Fruit fly (Drosophila melanogaster) whole organism, embryonic: ENCODE data around the gene Hr38.

Experiments
- ATbp ChIP-seq: fragments of 200-800 bp; sonication (Bioruptor generic); optimal IDR thresholded peaks from 2 replicates; lab custom pipeline; 2017; ENCODE audit warnings: missing biosample characterization, mild to moderate bottlenecking, missing genetic modification characterization, missing genetic modification reagents
- Bdp1 ChIP-seq: fragments of 200-800 bp; sonication (Bioruptor generic); optimal IDR thresholded peaks from 3 replicates; lab custom pipeline; 2016; ENCODE audit warnings: missing biosample characterization, missing genetic modification characterization
- CG10147 ChIP-seq: fragments of 200-800 bp; sonication (Bioruptor generic); optimal IDR thresholded peaks from 2 replicates; lab custom pipeline; 2019; ENCODE audit warnings: missing biosample characterization, mild to moderate bottlenecking, missing genetic modification characterization, moderate library complexity
- CG10267 ChIP-seq: fragments of 200-800 bp; sonication (Bioruptor generic); optimal IDR thresholded peaks from 2 replicates; lab custom pipeline; 2018; ENCODE audit warnings: missing biosample characterization, mild to moderate bottlenecking, missing genetic modification characterization, moderate library complexity
- CG12659 ChIP-seq: fragments of 200-800 bp; sonication (Bioruptor generic); optimal IDR thresholded peaks from 3 replicates; lab custom pipeline; 2017; ENCODE audit warnings: mild to moderate bottlenecking, missing biosample characterization, missing genetic modification reagents, missing genetic modification characterization
- CG12769 ChIP-seq: fragments of 200-800 bp; sonication (Bioruptor generic); optimal IDR thresholded peaks from 2 replicates; lab custom pipeline; 2019; ENCODE audit warnings: missing biosample characterization, mild to moderate bottlenecking, missing genetic modification characterization, moderate library complexity
- CG13296 ChIP-seq: fragments of 200-800 bp; sonication (Bioruptor generic); optimal IDR thresholded peaks from 3 replicates; lab custom pipeline; 2018; ENCODE audit warnings: missing biosample characterization, mild to moderate bottlenecking, missing genetic modification characterization
- CG13624 ChIP-seq: fragments of 200-800 bp; sonication (Bioruptor generic); optimal IDR thresholded peaks from 2 replicates; lab custom pipeline; 2016; ENCODE audit warnings: missing biosample characterization, missing genetic modification characterization
- CG14860 ChIP-seq: fragments of 200-800 bp; sonication (Bioruptor generic); IDR thresholded peaks from 3 replicates; pipeline ENCODE4 v1.3.6; 2022; ENCODE audit warnings: missing biosample characterization, missing genetic modification characterization; ENCODE audit not compliant: partially characterized antibody
- CG15479 ChIP-seq: fragments of 200-800 bp; sonication (Bioruptor generic); optimal IDR thresholded peaks from 3 replicates; lab custom pipeline; 2019; ENCODE audit warnings: missing biosample characterization, mild to moderate bottlenecking, missing genetic modification characterization, moderate library complexity
- CG1603 ChIP-seq: fragments of 200-800 bp; sonication (Bioruptor generic); optimal IDR thresholded peaks from 2 replicates; lab custom pipeline; 2019; ENCODE audit warnings: missing biosample characterization, mild to moderate bottlenecking, missing genetic modification characterization, moderate library complexity
- CG17568 ChIP-seq: fragments of 200-800 bp; sonication (Bioruptor generic); optimal IDR thresholded peaks from 2 replicates; lab custom pipeline; 2018; ENCODE audit warnings: missing biosample characterization, mild to moderate bottlenecking, missing genetic modification characterization, moderate library complexity
- CG18764 ChIP-seq: fragments of 200-800 bp; sonication (Bioruptor generic); optimal IDR thresholded peaks from 3 replicates; lab custom pipeline; 2016; ENCODE audit warnings: missing biosample characterization, missing genetic modification characterization
- CG2889 ChIP-seq: fragments of 200-800 bp; sonication (Bioruptor generic); IDR thresholded peaks from 3 replicates; pipeline ENCODE4 v1.3.6; 2022; ENCODE audit warnings: missing biosample characterization, missing genetic modification characterization
- CG3065 ChIP-seq: fragments of 200-800 bp; sonication (Bioruptor generic); optimal IDR thresholded peaks from 2 replicates; lab custom pipeline; 2016; ENCODE audit warnings: missing biosample characterization, missing genetic modification characterization
- CG32532 ChIP-seq: fragments of 200-800 bp; sonication (Bioruptor generic); IDR thresholded peaks from 2 replicates; pipeline ENCODE4 v1.3.6; 2022; ENCODE audit warnings: missing biosample characterization, missing genetic modification characterization
- CG3838 ChIP-seq: fragments of 200-800 bp; sonication (Bioruptor generic); optimal IDR thresholded peaks from 3 replicates; lab custom pipeline; 2016; ENCODE audit warnings: missing biosample characterization, missing genetic modification characterization
- CG42726 ChIP-seq: fragments of 200-800 bp; sonication (Bioruptor generic); IDR thresholded peaks from 2 replicates; pipeline ENCODE4 v1.3.6; 2022; ENCODE audit warnings: missing biosample characterization, missing genetic modification characterization; ENCODE audit not compliant: partially characterized antibody
- CG4617 ChIP-seq: fragments of 200-800 bp; sonication (Bioruptor generic); optimal IDR thresholded peaks from 3 replicates; lab custom pipeline; 2016; ENCODE audit warnings: missing biosample characterization, missing genetic modification characterization, borderline replicate concordance
- CG7786 ChIP-seq: fragments of 200-800 bp; sonication (Bioruptor generic); optimal IDR thresholded peaks from 2 replicates; lab custom pipeline; 2016; ENCODE audit warnings: missing biosample characterization, missing genetic modification characterization
- CG8290 ChIP-seq, 3 experiments: fragments of 200-800 bp; sonication (Bioruptor generic); optimal IDR thresholded peaks; 2 replicates each; lab custom pipeline; 2016 to 2019; ENCODE audit warnings: missing biosample characterization in 3 of 3, missing genetic modification characterization in 3 of 3, mild to moderate bottlenecking in 2 of 3, moderate library complexity in 1 of 3
- CG8924 ChIP-seq: fragments of 200-800 bp; optimal IDR thresholded peaks from 3 replicates; lab custom pipeline; 2019; ENCODE audit warnings: missing biosample characterization, mild to moderate bottlenecking, missing genetic modification characterization, moderate library complexity
- CG9215 ChIP-seq: fragments of 200-800 bp; sonication (Bioruptor generic); IDR thresholded peaks from 2 replicates; pipeline ENCODE4 v1.3.6; 2022; ENCODE audit warnings: missing biosample characterization, missing genetic modification characterization
- CG9797 ChIP-seq: fragments of 200-800 bp; sonication (Bioruptor generic); optimal IDR thresholded peaks from 3 replicates; lab custom pipeline; 2018; ENCODE audit warnings: missing biosample characterization, mild to moderate bottlenecking, missing genetic modification characterization
- CkIIα-i1 ChIP-seq: fragments of 200-800 bp; sonication (Bioruptor generic); IDR thresholded peaks from 2 replicates; pipeline ENCODE4 v1.3.6; 2022; ENCODE audit warnings: missing biosample characterization, missing genetic modification characterization
- ERR ChIP-seq: fragments of 200-800 bp; sonication (Bioruptor generic); optimal IDR thresholded peaks from 2 replicates; lab custom pipeline; 2016; ENCODE audit warnings: missing biosample characterization, missing genetic modification characterization
- GATAe ChIP-seq: fragments of 200-800 bp; sonication (Bioruptor generic); conservative IDR thresholded peaks from 2 replicates; pipeline ENCODE4 v1.3.6; 2022; ENCODE audit warnings: missing biosample characterization, missing genetic modification characterization
- HLHmδ ChIP-seq: fragments of 200-800 bp; sonication (Bioruptor generic); optimal IDR thresholded peaks from 2 replicates; lab custom pipeline; 2018; ENCODE audit warnings: missing biosample characterization, mild to moderate bottlenecking, missing genetic modification characterization, moderate library complexity
- NFAT ChIP-seq: fragments of 200-800 bp; sonication (Bioruptor generic); IDR thresholded peaks from 2 replicates; pipeline ENCODE4 v1.3.6; 2022; ENCODE audit warnings: missing biosample characterization, missing genetic modification characterization
- Nf-YC ChIP-seq: fragments of 200-800 bp; optimal IDR thresholded peaks from 3 replicates; lab custom pipeline; 2019; ENCODE audit warnings: missing biosample characterization, mild to moderate bottlenecking, missing genetic modification characterization, moderate library complexity
- NfI ChIP-seq: fragments of 200-800 bp; sonication (Bioruptor generic); optimal IDR thresholded peaks from 3 replicates; lab custom pipeline; 2018; ENCODE audit warnings: missing biosample characterization, mild to moderate bottlenecking, missing genetic modification characterization, moderate library complexity
- Optix ChIP-seq: fragments of 200-800 bp; sonication (Bioruptor generic); IDR thresholded peaks from 3 replicates; pipeline ENCODE4 v1.3.6; 2022; ENCODE audit warnings: missing biosample characterization, missing genetic modification characterization
- Side ChIP-seq: fragments of 200-800 bp; sonication (Bioruptor generic); optimal IDR thresholded peaks from 2 replicates; lab custom pipeline; 2016; ENCODE audit warnings: missing biosample characterization, missing genetic modification characterization
- Xbp1 ChIP-seq: fragments of 200-800 bp; sonication (Bioruptor generic); optimal IDR thresholded peaks from 3 replicates; lab custom pipeline; 2016; ENCODE audit warnings: missing biosample characterization, mild to moderate bottlenecking, missing genetic modification characterization
- bbx ChIP-seq: fragments of 200-800 bp; sonication (Bioruptor generic); IDR thresholded peaks from 2 replicates; pipeline ENCODE4 v1.3.6; 2022; ENCODE audit warnings: missing biosample characterization, missing genetic modification characterization; ENCODE audit not compliant: partially characterized antibody
- cato ChIP-seq: fragments of 200-800 bp; sonication (Bioruptor generic); optimal IDR thresholded peaks from 2 replicates; lab custom pipeline; 2016; ENCODE audit warnings: missing biosample characterization, missing genetic modification characterization, borderline replicate concordance
- cwo ChIP-seq: fragments of 200-800 bp; sonication (Bioruptor generic); optimal IDR thresholded peaks from 3 replicates; lab custom pipeline; 2017; ENCODE audit warnings: missing biosample characterization, missing genetic modification characterization, mild to moderate bottlenecking, moderate library complexity, missing genetic modification reagents
- dmrt11E ChIP-seq: fragments of 200-800 bp; sonication (Bioruptor generic); optimal IDR thresholded peaks from 3 replicates; lab custom pipeline; 2018; ENCODE audit warnings: missing biosample characterization, mild to moderate bottlenecking, missing genetic modification characterization, moderate library complexity
- ems ChIP-seq: fragments of 200-800 bp; sonication (Bioruptor generic); optimal IDR thresholded peaks from 3 replicates; lab custom pipeline; 2016; ENCODE audit warnings: missing biosample characterization, missing genetic modification characterization
- ftz-f1 ChIP-seq: fragments of 200-800 bp; sonication (Bioruptor generic); optimal IDR thresholded peaks from 2 replicates; lab custom pipeline; 2016; ENCODE audit warnings: missing biosample characterization, missing genetic modification characterization
- hbn ChIP-seq: fragments of 200-800 bp; sonication (Bioruptor generic); IDR thresholded peaks from 2 replicates; pipeline ENCODE4 v1.3.6; 2022; ENCODE audit warnings: missing biosample characterization, missing genetic modification characterization; ENCODE audit not compliant: partially characterized antibody
- hkb ChIP-seq, 2 experiments: fragments of 200-800 bp in 1 of 2; fragments of >200 bp in 1 of 2; sonication (Bioruptor generic) in 1 of 2; IDR thresholded peaks in 1 of 2; optimal IDR thresholded peaks in 1 of 2; 2 replicates each; pipeline versions ENCODE4 v1.3.6 to Lab custom; 2017 to 2022; ENCODE audit warnings: missing biosample characterization in 1 of 2, missing genetic modification characterization in 1 of 2
- jigr1 ChIP-seq: fragments of 200-800 bp; sonication (Bioruptor generic); IDR thresholded peaks from 3 replicates; pipeline ENCODE4 v1.3.6; 2022; ENCODE audit warnings: missing biosample characterization, missing genetic modification characterization
- ken ChIP-seq: fragments of 200-800 bp; sonication (Bioruptor generic); IDR thresholded peaks from 3 replicates; pipeline ENCODE4 v1.3.6; 2022; ENCODE audit warnings: missing biosample characterization, missing genetic modification characterization
- klu ChIP-seq: fragments of 200-800 bp; sonication (Bioruptor generic); IDR thresholded peaks from 2 replicates; pipeline ENCODE4 v1.3.6; 2022; ENCODE audit warnings: missing biosample characterization, missing genetic modification characterization
- mam ChIP-seq: fragments of 200-800 bp; sonication (Bioruptor generic); optimal IDR thresholded peaks from 3 replicates; lab custom pipeline; 2016; ENCODE audit warnings: missing biosample characterization, missing genetic modification characterization
- pho ChIP-seq: fragments of 200-800 bp; sonication (Bioruptor generic); optimal IDR thresholded peaks from 2 replicates; lab custom pipeline; 2016; ENCODE audit warnings: missing biosample characterization, missing genetic modification characterization
- ro ChIP-seq: fragments of 200-800 bp; sonication (Bioruptor generic); IDR thresholded peaks from 2 replicates; pipeline ENCODE4 v1.3.6; 2022; ENCODE audit warnings: missing biosample characterization, missing genetic modification characterization
- sr ChIP-seq: fragments of 200-800 bp; sonication (Bioruptor generic); IDR thresholded peaks from 3 replicates; pipeline ENCODE4 v1.3.6; 2022; ENCODE audit warnings: missing biosample characterization, missing genetic modification characterization

Gene Hr38

DNA sequence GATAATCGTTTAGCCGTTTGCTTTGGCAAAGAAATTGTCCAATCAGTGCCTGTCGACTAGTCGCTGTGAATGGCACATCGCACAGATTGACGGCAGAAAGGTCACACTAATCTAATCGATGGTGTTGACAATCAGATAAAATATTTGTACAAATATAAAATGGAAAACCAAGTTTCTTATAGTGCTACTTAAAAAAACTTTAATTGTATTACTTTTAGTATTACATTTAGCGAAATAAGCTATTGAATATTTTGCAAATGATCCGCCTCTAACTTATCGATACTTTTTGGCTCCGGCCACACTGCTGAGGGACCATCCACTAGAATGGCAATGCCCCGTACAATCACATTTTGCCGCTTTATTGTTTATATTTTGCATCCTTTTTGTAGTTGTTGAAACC, 58.3 kb downstream of the Hr38 start, which contains the start of the genes brun and CG2614 (continued):
- TF ChIP-seq CG32532 (GFP tag; lab: Robert Waterston, UW) (peak; percentile 78), CG14860 (GFP tag; lab: Robert Waterston, UW) (peak; percentile 81; the same call in 2 of the 3 replicates), CG13296 (GFP tag; lab: Kevin White, UChicago) (no peak), CG3065 (GFP tag; lab: Kevin White, UChicago) (peak; percentile 14), Xbp1 (GFP tag; lab: Kevin White, UChicago) (peak; percentile 83), dmrt11E (peak; percentile 69), hkb (optimal IDR thresholded peaks at IDR 0.05; lab: Kevin White, UChicago) (no peak), hkb (GFP tag; IDR thresholded peaks at IDR 0.05; lab: Robert Waterston, UW) (peak; percentile 56), NfI (GFP tag; lab: Kevin White, UChicago) (no peak), Optix (peak; percentile 55; the same call in 2 of the 3 replicates), ERR (GFP tag; lab: Kevin White, UChicago) (no peak), ems (GFP tag; lab: Kevin White, UChicago) (peak; percentile 46), CG3838 (peak; percentile 24), CG42726 (GFP tag; lab: Robert Waterston, UW) (no peak), GATAe (GFP tag; lab: Robert Waterston, UW) (peak; percentile 55; the same call in 1 of the 2 replicates), CG10147 (GFP tag; lab: Kevin White, UChicago) (no peak), ftz-f1 (GFP tag; lab: Kevin White, UChicago) (peak; percentile 34), CG2889 (0 out of 3 replicates have a peak, but pooled peaks have one; percentile 51), pho (GFP tag; lab: Kevin White, UChicago) (peak; percentile 73), CG1603 (tag; lab: Kevin White, UChicago) (no peak), CG8290 (GFP tag; optimal IDR thresholded peaks at IDR 0.05; lab: Kevin White, UChicago) (peak; percentile 60), CG8290 (tag; optimal IDR thresholded peaks at IDR 0.05; lab: Kevin White, UChicago) (no peak), CG18764 (GFP tag; lab: Kevin White, UChicago) (no peak), CG4617 (peak; percentile 95), CG15479 (GFP tag; lab: Kevin White, UChicago) (no peak), hbn (GFP tag; lab: Robert Waterston, UW) (peak; percentile 83), CG17568 (no peak), CG10267 (tag; lab: Kevin White, UChicago) (peak; percentile 70), CG9797 (GFP tag; lab: Kevin White, UChicago) (peak; percentile 93), CG12769 (tag; lab: Kevin White, UChicago) (no peak), CG12659 (peak; percentile 82), CG9215 (GFP tag; lab: Robert Waterston, UW) (peak; percentile 97), HLHmδ (GFP tag; lab: Kevin White, UChicago) (no peak), CG7786 (GFP tag; lab: Kevin White, UChicago) (peak; percentile 65), Side (GFP tag; lab: Kevin White, UChicago) (peak; percentile 73), bbx (GFP tag; lab: Robert Waterston, UW) (peak; percentile 70; the same call in 1 of the 2 replicates), cato (GFP tag; lab: Kevin White, UChicago) (peak; percentile 39), Bdp1 (GFP tag; lab: Kevin White, UChicago) (no peak), CkIIα-i1 (no peak), klu (GFP tag; lab: Robert Waterston, UW) (peak; percentile 57; the same call in 1 of the 2 replicates), mam (peak; percentile 82), jigr1 (GFP tag; lab: Robert Waterston, UW) (no peak), Nf-YC (peak; percentile 87), ATbp (GFP tag; lab: Kevin White, UChicago) (no peak), CG8924 (tag; lab: Kevin White, UChicago) (no peak), sr (GFP tag; lab: Robert Waterston, UW) (no peak), CG13624 (GFP tag; lab: Kevin White, UChicago) (peak; percentile 69), cwo (GFP tag; lab: Kevin White, UChicago) (no peak), NFAT (0 out of 2 replicates have a peak, but pooled peaks have one; percentile 26), ken (peak; percentile 81; the same call in 2 of the 3 replicates), ro (peak; percentile 41; the same call in 1 of the 2 replicates)
